Worm (Caenorhabditis elegans): ENCODE results near the gene slc-25A21.

The slc-25A21 gene

DNA sequence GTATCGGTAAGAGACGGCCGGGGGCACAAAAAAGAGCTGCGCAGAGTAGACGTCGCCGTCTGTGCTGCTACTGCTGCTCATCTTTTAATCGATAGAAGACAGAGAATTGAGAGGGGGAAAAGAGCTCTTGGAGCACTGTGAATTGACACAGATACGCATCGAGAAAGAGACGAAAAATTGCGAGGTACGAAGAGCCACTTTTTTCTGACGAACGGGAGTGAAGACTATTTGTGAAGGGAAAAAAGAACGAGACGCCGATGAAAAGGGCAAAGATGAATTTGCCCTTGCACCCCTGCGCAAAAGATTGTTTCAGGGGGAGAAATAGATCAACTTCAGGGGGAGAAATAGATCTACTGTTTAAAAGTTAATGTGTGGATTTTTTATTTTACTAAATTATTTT is 12.6 kb downstream of the slc-25A21 start (continued):
- TF ChIP-seq ceh-58 (GFP tag; IDR thresholded peaks at IDR 0.05) (no peak), sdz-38 (tag; optimal IDR thresholded peaks at IDR 0.05) (no peak), mcd-1 (GFP tag; IDR thresholded peaks at IDR 0.05) (0 out of 2 replicates have a peak, but pooled peaks have one; percentile 36), nhr-27 (tag; optimal IDR thresholded peaks at IDR 0.05) (no peak), mes-4 (tag; optimal IDR thresholded peaks at IDR 0.05) (no peak), lir-1 (GFP tag; conservative IDR thresholded peaks at IDR 0.05) (no peak), ceh-27 (GFP tag; optimal IDR thresholded peaks at IDR 0.05) (peak; percentile 29), F10E7.11 (tag; optimal IDR thresholded peaks at IDR 0.05) (no peak), egl-18 (GFP tag; IDR thresholded peaks at IDR 0.05) (no peak), B0019.2 (GFP tag; conservative IDR thresholded peaks at IDR 0.05) (no peak), pha-4 (tag; optimal IDR thresholded peaks at IDR 0.05) (no peak), Y56A3A.18 (GFP tag; IDR thresholded peaks at IDR 0.05) (no peak), rpc-1 (optimal IDR thresholded peaks at IDR 0.05) (no peak), rpc-1 (tag; optimal IDR thresholded peaks at IDR 0.05) (no peak), Y53F4B.3 (GFP tag; IDR thresholded peaks at IDR 0.05) (no peak), attf-6 (GFP tag; IDR thresholded peaks at IDR 0.05) (no peak), ztf-25 (GFP tag; IDR thresholded peaks at IDR 0.05) (no peak), zim-3 (tag; optimal IDR thresholded peaks at IDR 0.05) (no peak), akir-1 (GFP tag; optimal IDR thresholded peaks at IDR 0.05) (no peak), K12H6.12 (tag; optimal IDR thresholded peaks at IDR 0.05) (peak; percentile 67), dpff-1 (tag; optimal IDR thresholded peaks at IDR 0.05) (no peak), F22D6.2 (tag; optimal IDR thresholded peaks at IDR 0.05) (no peak), ceh-91 (GFP tag; IDR thresholded peaks at IDR 0.05) (no peak), lin-35 (GFP tag; optimal IDR thresholded peaks at IDR 0.05) (peak in 1 of 3 experiments; percentile 49), hlh-26 (GFP tag; conservative IDR thresholded peaks at IDR 0.05) (no peak), rcor-1 (GFP tag; IDR thresholded peaks at IDR 0.05) (peak; percentile 21; the same call in 1 of the 2 replicates), ekl-4 (GFP tag; IDR thresholded peaks at IDR 0.05) (no peak), T07F8.4 (tag; optimal IDR thresholded peaks at IDR 0.05) (no peak), dpl-1 (GFP tag; optimal IDR thresholded peaks at IDR 0.05) (no peak), ceh-79 (tag; optimal IDR thresholded peaks at IDR 0.05) (no peak), lin-40 (tag; optimal IDR thresholded peaks at IDR 0.05) (peak; percentile 81), snpc-1.3 (tag; optimal IDR thresholded peaks at IDR 0.05; ENCODE audit: insufficient read depth) (no peak), mel-28 (tag; optimal IDR thresholded peaks at IDR 0.05; ENCODE audit: borderline replicate concordance) (no peak), ets-4 (GFP tag; optimal IDR thresholded peaks at IDR 0.05) (no peak), chd-7 (tag; optimal IDR thresholded peaks at IDR 0.05) (no peak), ceh-40 (GFP tag; IDR thresholded peaks at IDR 0.05) (no peak), F57A8.1 (GFP tag; optimal IDR thresholded peaks at IDR 0.05) (no peak), xnd-1 (tag; optimal IDR thresholded peaks at IDR 0.05) (no peak), D2030.7 (GFP tag; IDR thresholded peaks at IDR 0.05) (no peak), hmg-1.2 (GFP tag; IDR thresholded peaks at IDR 0.05) (peak; percentile 47; the same call in 1 of the 2 replicates), Y95B8A.8 (GFP tag; IDR thresholded peaks at IDR 0.05) (no peak), ztf-3 (GFP tag; optimal IDR thresholded peaks at IDR 0.05) (no peak), nfya-2 (GFP tag; IDR thresholded peaks at IDR 0.05) (no peak), B0261.1 (tag; optimal IDR thresholded peaks at IDR 0.05) (peak; percentile 24), ztf-22 (GFP tag; optimal IDR thresholded peaks at IDR 0.05) (no peak), nhr-179 (tag; optimal IDR thresholded peaks at IDR 0.05) (no peak), egl-44 (GFP tag; IDR thresholded peaks at IDR 0.05) (no peak), hmg-20 (GFP tag; IDR thresholded peaks at IDR 0.05) (no peak), snpc-4 (GFP tag; optimal IDR thresholded peaks at IDR 0.05) (no peak), snpc-4 (tag; optimal IDR thresholded peaks at IDR 0.05) (peak in 2 of 4 experiments; percentile 11 to 36)
